Worm (Caenorhabditis elegans): ENCODE data around the gene K03B8.6.
"Not testable (repeated sequence)": the region's sequence is repeated elsewhere in the genome, so short reads cannot be mapped to it uniquely, and the experiment has no call there.

K03B8.6 gene

DNA sequence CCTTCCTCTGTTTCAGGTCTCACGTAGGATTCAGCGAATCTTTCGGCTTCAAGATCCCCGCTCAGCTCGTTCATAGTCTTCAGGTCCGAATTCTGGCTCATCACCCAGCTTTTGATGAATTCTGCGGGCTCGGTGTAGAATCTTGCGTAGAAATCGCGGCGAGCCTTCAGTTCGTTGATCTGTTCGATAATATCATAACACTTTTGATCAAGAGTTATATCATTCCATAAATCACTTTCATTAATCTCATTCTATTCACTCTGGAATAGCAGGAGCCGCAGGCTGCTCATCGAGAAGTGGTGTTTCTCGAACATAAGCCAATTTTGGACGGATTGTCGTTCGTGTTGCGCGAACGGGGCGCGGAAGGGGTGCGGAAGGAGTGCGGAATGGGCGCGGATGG lies 12.4 kb upstream of the K03B8.6 start, which contains the start of gene K03B8.4:
Gene K03B8.4 (minus strand): TSS at position 101 of the 400 bp plus-strand sequence.
- not testable (repeated sequence) for TF ChIP-seq zip-8 (tag; optimal IDR thresholded peaks at IDR 0.05); lin-13 (tag; optimal IDR thresholded peaks at IDR 0.05); ceh-83 (GFP tag; optimal IDR thresholded peaks at IDR 0.05)

- TF ChIP-seq ceh-43 (GFP tag; optimal IDR thresholded peaks at IDR 0.05); snpc-4 (tag; optimal IDR thresholded peaks at IDR 0.05); sem-2 (GFP tag; optimal IDR thresholded peaks at IDR 0.05): not testable (repeated sequence)
These were observed 11.2 kb upstream of the K03B8.6 start, which contains the start of gene nas-18 for ce11 chrV:11396134-11396533. Gene nas-18, plus strand, starts transcription at chrV:11396434.

ce11 chrV:11398616-11399015 lies 8.8 kb upstream of the K03B8.6 start, which contains the start of gene nas-17:
Gene nas-17, plus strand, starts transcription at chrV:11398916.
- TF ChIP-seq tbx-8 (GFP tag; optimal IDR thresholded peaks at IDR 0.05) (no peak), snpc-4 (tag; optimal IDR thresholded peaks at IDR 0.05) (no peak), mep-1 (tag; optimal IDR thresholded peaks at IDR 0.05) (no peak), nhr-2 (tag; optimal IDR thresholded peaks at IDR 0.05) (no peak), zip-8 (tag; optimal IDR thresholded peaks at IDR 0.05) (no peak)

DNA sequence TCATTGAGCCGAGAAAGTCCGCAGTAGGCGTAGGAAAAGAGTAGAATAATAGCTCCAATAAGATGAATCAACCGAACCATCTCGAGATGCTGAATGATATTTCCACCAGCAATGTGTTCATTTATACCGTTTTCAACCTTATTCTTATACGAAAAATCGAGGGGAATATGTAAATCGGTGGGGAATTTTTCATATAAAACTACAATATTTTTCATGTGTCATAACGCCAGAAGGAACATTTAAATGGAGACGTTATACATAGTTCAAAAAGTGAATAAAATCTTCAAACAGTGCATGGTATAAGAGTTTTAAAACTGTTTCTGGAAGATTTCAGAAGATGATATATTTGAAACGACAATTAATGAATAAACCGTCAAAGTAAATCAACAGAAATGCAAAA lies 4.8 kb upstream of the K03B8.6 start, which contains the start of gene nas-19:
Gene nas-19 (minus strand): TSS at position 101 of the 400 bp plus-strand sequence.
- TF ChIP-seq unc-39 (tag; optimal IDR thresholded peaks at IDR 0.05) = no peak
- no peak for TF ChIP-seq ztf-11 (tag; optimal IDR thresholded peaks at IDR 0.05)
- TF ChIP-seq drap-1 (GFP tag; optimal IDR thresholded peaks at IDR 0.05) = no peak
- no peak for TF ChIP-seq elt-1 (tag; optimal IDR thresholded peaks at IDR 0.05; ENCODE audit: borderline replicate concordance, insufficient read depth)
- no peak for TF ChIP-seq mls-2 (tag; optimal IDR thresholded peaks at IDR 0.05)
- TF ChIP-seq bed-3 (GFP tag; optimal IDR thresholded peaks at IDR 0.05) = no peak
- no peak for TF ChIP-seq mab-5 (tag; optimal IDR thresholded peaks at IDR 0.05)
- TF ChIP-seq ceh-83 (GFP tag; optimal IDR thresholded peaks at IDR 0.05) = no peak
- TF ChIP-seq ceh-43 (GFP tag; optimal IDR thresholded peaks at IDR 0.05) = no peak
- no peak for TF ChIP-seq unc-62 (GFP tag; optimal IDR thresholded peaks at IDR 0.05)
- TF ChIP-seq nhr-28 (tag; optimal IDR thresholded peaks at IDR 0.05) = no peak
- no peak for TF ChIP-seq nhr-76 (tag; optimal IDR thresholded peaks at IDR 0.05)
- no peak for TF ChIP-seq hlh-1 (tag; optimal IDR thresholded peaks at IDR 0.05)
- no peak for TF ChIP-seq sem-2 (GFP tag; optimal IDR thresholded peaks at IDR 0.05)

ce11 chrV:11403059-11403458 lies 4.3 kb upstream of the K03B8.6 start:
- TF ChIP-seq sptf-1 (tag; optimal IDR thresholded peaks at IDR 0.05) = no peak
- no peak for TF ChIP-seq ceh-83 (GFP tag; optimal IDR thresholded peaks at IDR 0.05)
- no peak for TF ChIP-seq ces-1 (GFP tag; optimal IDR thresholded peaks at IDR 0.05)
- no peak for TF ChIP-seq pha-4 (tag; optimal IDR thresholded peaks at IDR 0.05)

DNA sequence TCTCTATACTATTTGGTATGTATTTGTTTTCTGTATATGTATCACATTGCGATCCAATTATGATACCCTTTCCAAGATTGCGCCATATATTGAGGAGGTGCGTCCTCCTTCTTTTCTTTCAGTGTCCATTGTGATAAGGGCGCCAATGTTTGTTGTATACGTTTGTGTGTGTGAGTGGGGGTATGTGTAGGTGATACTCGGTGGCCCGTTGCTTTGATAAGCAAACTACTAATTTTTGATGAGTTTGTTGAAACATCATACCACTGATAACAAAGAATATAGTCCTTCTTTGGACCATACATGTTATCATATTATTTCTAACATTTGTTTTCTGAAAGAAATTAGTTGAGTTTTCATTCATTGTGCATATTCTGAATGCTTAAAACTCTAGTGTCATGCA lies 3.7 kb upstream of the K03B8.6 start:
- TF ChIP-seq nhr-12 (tag; optimal IDR thresholded peaks at IDR 0.05) (no peak), blmp-1 (tag; optimal IDR thresholded peaks at IDR 0.05) (no peak), ceh-39 (tag; optimal IDR thresholded peaks at IDR 0.05) (no peak), lsy-2 (tag; optimal IDR thresholded peaks at IDR 0.05) (no peak), nhr-237 (tag; optimal IDR thresholded peaks at IDR 0.05) (no peak), M03D4.4 (tag; optimal IDR thresholded peaks at IDR 0.05) (no peak), unc-120 (tag; optimal IDR thresholded peaks at IDR 0.05; ENCODE audit: poor library complexity, severe bottlenecking) (no peak), unc-39 (tag; optimal IDR thresholded peaks at IDR 0.05) (no peak), unc-62 (GFP tag; optimal IDR thresholded peaks at IDR 0.05) (no peak), ham-2 (GFP tag; optimal IDR thresholded peaks at IDR 0.05) (no peak), ztf-11 (tag; optimal IDR thresholded peaks at IDR 0.05) (no peak), ceh-43 (GFP tag; optimal IDR thresholded peaks at IDR 0.05) (no peak), hlh-1 (tag; optimal IDR thresholded peaks at IDR 0.05) (no peak), lin-32 (GFP tag; optimal IDR thresholded peaks at IDR 0.05) (no peak), ceh-83 (GFP tag; optimal IDR thresholded peaks at IDR 0.05) (no peak), flh-1 (GFP tag; optimal IDR thresholded peaks at IDR 0.05) (no peak), sptf-1 (tag; optimal IDR thresholded peaks at IDR 0.05) (no peak), nhr-28 (tag; optimal IDR thresholded peaks at IDR 0.05) (no peak)
